Worm (Caenorhabditis elegans) whole organism, L4 larva: ENCODE data around the gene C09E10.3.

ENCODE experiments used
- D1046.2 ChIP-seq: fragments of 200-800 bp; sonication (Bioruptor generic); IDR thresholded peaks from 2 replicates; pipeline ENCODE4 v1.3.6; 2022; ENCODE audit warnings: missing genetic modification characterization, missing compliant biosample characterization
- F10B5.3 ChIP-seq: sonication (generic microtip); optimal IDR thresholded peaks from 2 replicates; lab custom pipeline; 2016; ENCODE audit warnings: mild to moderate bottlenecking, missing genetic modification characterization, missing compliant biosample characterization
- F26F4.8 ChIP-seq: fragments of 200-800 bp; sonication (Bioruptor generic); conservative IDR thresholded peaks from 2 replicates; pipeline ENCODE4 v1.3.6; 2022; ENCODE audit warnings: missing genetic modification characterization, missing compliant biosample characterization
- Y105C5A.15 ChIP-seq: fragments of 200-800 bp; sonication (Bioruptor generic); IDR thresholded peaks from 2 replicates; pipeline ENCODE4 v1.3.6; 2022; ENCODE audit warnings: missing genetic modification characterization, missing compliant biosample characterization
- ZK546.5 ChIP-seq, 2 experiments: sonication (generic microtip); optimal IDR thresholded peaks; 2 replicates each; lab custom pipeline; 2017; ENCODE audit warnings: missing biosample characterization in 2 of 2, missing genetic modification characterization in 2 of 2
- ama-1 ChIP-seq: fragments of 150-350 bp; optimal IDR thresholded peaks from 2 replicates; lab custom pipeline; 2014; ENCODE audit warnings: inconsistent platforms, mixed read lengths
- arid-1 ChIP-seq: fragments of 200-800 bp; sonication (Bioruptor generic); conservative IDR thresholded peaks from 2 replicates; pipeline ENCODE4 v1.3.6; 2022; ENCODE audit warnings: missing genetic modification reagents, missing genetic modification characterization, missing compliant biosample characterization
- ceh-28 ChIP-seq: fragments of 150-350 bp; optimal IDR thresholded peaks from 2 replicates; lab custom pipeline; 2014; ENCODE audit warnings: missing biosample characterization, missing genetic modification reagents, missing genetic modification characterization
- ceh-82 ChIP-seq: sonication (generic microtip); optimal IDR thresholded peaks from 2 replicates; lab custom pipeline; 2017; ENCODE audit warnings: missing biosample characterization, missing genetic modification characterization
- ces-1 ChIP-seq: fragments of 150-350 bp; sonication (generic microtip); optimal IDR thresholded peaks from 4 replicates; lab custom pipeline; 2014; ENCODE audit warnings: missing biosample characterization, missing genetic modification reagents, missing genetic modification characterization
- duxl-1 ChIP-seq: sonication (generic microtip); optimal IDR thresholded peaks from 2 replicates; lab custom pipeline; 2016; ENCODE audit warnings: mild to moderate bottlenecking, missing genetic modification characterization, moderate library complexity, missing compliant biosample characterization; ENCODE audit not compliant: poor library complexity
- egl-43 ChIP-seq: fragments of 200-800 bp; sonication (Bioruptor generic); IDR thresholded peaks from 2 replicates; pipeline ENCODE4 v1.3.6; 2022; ENCODE audit warnings: missing genetic modification reagents, missing genetic modification characterization, missing compliant biosample characterization
- hlh-11 ChIP-seq: fragments of 200-800 bp; sonication (Bioruptor generic); optimal IDR thresholded peaks from 2 replicates; lab custom pipeline; 2018; ENCODE audit warnings: mild to moderate bottlenecking, missing genetic modification characterization, missing compliant biosample characterization
- hlh-30 ChIP-seq: sonication (generic microtip); optimal IDR thresholded peaks from 2 replicates; lab custom pipeline; 2017; ENCODE audit warnings: antibody characterized with exemption, mild to moderate bottlenecking, missing genetic modification characterization, missing compliant biosample characterization; ENCODE audit not compliant: insufficient read depth
- lin-13 ChIP-seq: fragments of 150-350 bp; optimal IDR thresholded peaks from 2 replicates; lab custom pipeline; 2014; ENCODE audit warnings: missing biosample characterization, missing genetic modification reagents, missing genetic modification characterization
- lir-3 ChIP-seq: sonication (generic microtip); optimal IDR thresholded peaks from 2 replicates; lab custom pipeline; 2016; ENCODE audit warnings: mild to moderate bottlenecking, missing genetic modification characterization, missing compliant biosample characterization
- lsy-2 ChIP-seq, 2 experiments: fragments of 150-350 bp in 1 of 2; sonication (generic microtip) in 1 of 2; optimal IDR thresholded peaks; 2 replicates each; lab custom pipeline; 2014 to 2017; ENCODE audit warnings: missing biosample characterization in 2 of 2, missing genetic modification characterization in 2 of 2
- madf-5 ChIP-seq, 2 experiments: fragments of 200-800 bp; sonication (Bioruptor generic); IDR thresholded peaks; 2 replicates each; pipeline ENCODE4 v1.3.6; 2022; ENCODE audit warnings: missing compliant biosample characterization in 2 of 2, missing genetic modification characterization in 2 of 2
- mdl-1 ChIP-seq, 2 experiments: fragments of 150-350 bp in 1 of 2; sonication (generic microtip) in 1 of 2; optimal IDR thresholded peaks; 2 replicates each; lab custom pipeline; 2014 to 2017; ENCODE audit warnings: missing biosample characterization in 2 of 2, missing genetic modification characterization in 2 of 2
- mxl-3 ChIP-seq: fragments of 200-800 bp; sonication (Bioruptor generic); optimal IDR thresholded peaks from 2 replicates; lab custom pipeline; 2018; ENCODE audit warnings: mild to moderate bottlenecking, missing genetic modification characterization, missing compliant biosample characterization
- nhr-10 ChIP-seq: fragments of 150-350 bp; optimal IDR thresholded peaks from 2 replicates; lab custom pipeline; 2014; ENCODE audit warnings: missing biosample characterization, missing genetic modification characterization
- nhr-102 ChIP-seq: sonication (generic microtip); optimal IDR thresholded peaks from 2 replicates; lab custom pipeline; 2016; ENCODE audit warnings: mild to moderate bottlenecking, missing genetic modification characterization, moderate library complexity, missing compliant biosample characterization
- nhr-42 ChIP-seq: fragments of 200-800 bp; sonication (Bioruptor generic); IDR thresholded peaks from 2 replicates; pipeline ENCODE4 v1.3.6; 2022; ENCODE audit warnings: missing genetic modification characterization, missing compliant biosample characterization
- nhr-76 ChIP-seq: fragments of 150-350 bp; optimal IDR thresholded peaks from 2 replicates; lab custom pipeline; 2014; ENCODE audit warnings: missing biosample characterization, missing genetic modification characterization
- pha-4 ChIP-seq, 2 experiments: fragments of 150-350 bp in 1 of 2; fragments of 200-800 bp in 1 of 2; sonication (Bioruptor generic) in 1 of 2; IDR thresholded peaks in 1 of 2; optimal IDR thresholded peaks in 1 of 2; 2 replicates each; pipeline versions ENCODE4 v1.3.6 to Lab custom; 2014 to 2022; ENCODE audit warnings: missing genetic modification characterization in 2 of 2, missing genetic modification reagents in 2 of 2, missing biosample characterization in 1 of 2, missing compliant biosample characterization in 1 of 2
- pqm-1 ChIP-seq: sonication (generic microtip); optimal IDR thresholded peaks from 2 replicates; lab custom pipeline; 2017; ENCODE audit warnings: missing biosample characterization, missing genetic modification characterization
- rbr-2 ChIP-seq: sonication (generic microtip); optimal IDR thresholded peaks from 2 replicates; lab custom pipeline; 2016; ENCODE audit warnings: missing genotype, missing genetic modification characterization, missing compliant biosample characterization
- saeg-2 ChIP-seq: fragments of 200-800 bp; sonication (Bioruptor generic); IDR thresholded peaks from 2 replicates; pipeline ENCODE4 v1.3.6; 2022; ENCODE audit warnings: missing genetic modification reagents, missing genetic modification characterization, missing compliant biosample characterization
- sdz-12 ChIP-seq: fragments of 200-800 bp; sonication (Bioruptor generic); optimal IDR thresholded peaks from 2 replicates; lab custom pipeline; 2018; ENCODE audit warnings: mild to moderate bottlenecking, missing genetic modification characterization, missing compliant biosample characterization
- snpc-1.2 ChIP-seq: fragments of 200-800 bp; sonication (Bioruptor generic); IDR thresholded peaks from 2 replicates; pipeline ENCODE4 v1.3.6; 2022; ENCODE audit warnings: missing genetic modification reagents, missing genetic modification characterization, missing compliant biosample characterization
- spr-1 ChIP-seq: sonication (generic microtip); optimal IDR thresholded peaks from 2 replicates; lab custom pipeline; 2016; ENCODE audit warnings: mild to moderate bottlenecking, missing genetic modification characterization, missing compliant biosample characterization
- spr-3 ChIP-seq: fragments of 200-800 bp; sonication (Bioruptor generic); optimal IDR thresholded peaks from 2 replicates; lab custom pipeline; 2018; ENCODE audit warnings: mild to moderate bottlenecking, missing genetic modification characterization, missing compliant biosample characterization
- unc-130 ChIP-seq: sonication (generic microtip); optimal IDR thresholded peaks from 2 replicates; lab custom pipeline; 2016; ENCODE audit warnings: missing genetic modification reagents, missing genetic modification characterization, missing compliant biosample characterization
- unc-39 ChIP-seq: sonication (generic microtip); optimal IDR thresholded peaks from 2 replicates; lab custom pipeline; 2017; ENCODE audit warnings: missing biosample characterization, missing genetic modification characterization
- unc-62 ChIP-seq, 3 experiments: fragments of 150-350 bp in 1 of 3; sonication (generic microtip); optimal IDR thresholded peaks in 2 of 3; peaks in 1 of 3; 1 replicate in 1 of 3; 2 replicates in 2 of 3; lab custom pipeline; 2014 to 2017; ENCODE audit warnings: missing biosample characterization in 3 of 3, missing genetic modification characterization in 3 of 3, missing genetic modification reagents in 3 of 3, missing genotype in 1 of 3
- vab-7 ChIP-seq: fragments of 200-800 bp; sonication (Bioruptor generic); IDR thresholded peaks from 2 replicates; pipeline ENCODE4 v1.3.6; 2022; ENCODE audit warnings: missing genetic modification reagents, missing genetic modification characterization, missing compliant biosample characterization
- zag-1 ChIP-seq: fragments of 150-350 bp; optimal IDR thresholded peaks from 2 replicates; lab custom pipeline; 2014; ENCODE audit warnings: missing biosample characterization, missing genetic modification characterization
- ztf-11 ChIP-seq: fragments of 150-350 bp; optimal IDR thresholded peaks from 2 replicates; lab custom pipeline; 2014; ENCODE audit warnings: missing biosample characterization, missing genetic modification characterization
- ztf-7 ChIP-seq: fragments of 150-350 bp; optimal IDR thresholded peaks from 2 replicates; lab custom pipeline; 2014; ENCODE audit warnings: missing biosample characterization, missing genetic modification characterization

Gene C09E10.3

DNA sequence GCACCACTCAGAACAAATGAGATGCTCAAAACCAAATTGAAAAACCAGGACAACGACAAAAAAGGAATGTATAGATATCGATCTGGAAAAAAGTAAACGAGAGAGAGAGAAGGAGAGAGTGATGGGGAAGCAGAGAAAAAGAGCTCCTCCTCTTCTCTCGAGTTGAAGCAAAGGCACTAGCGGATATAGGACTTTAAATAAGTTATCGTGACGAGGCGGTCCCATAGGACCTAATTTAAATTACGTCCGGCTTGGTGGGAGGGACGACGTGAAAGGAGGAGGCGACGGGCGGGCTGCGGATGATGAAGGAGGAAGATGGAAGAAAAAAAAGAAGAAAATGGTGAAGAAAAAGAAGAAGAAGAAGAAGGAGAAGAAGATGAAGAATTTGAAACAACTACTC lies 27.4 kb upstream of the C09E10.3 start (continued):
- TF ChIP-seq saeg-2, result no peak
- no peak for TF ChIP-seq ama-1 (lab: Kevin White, UChicago)
- TF ChIP-seq D1046.2 (GFP tag; lab: Robert Waterston, UW), result no peak
- TF ChIP-seq hlh-30, result peak; percentile 19
- no peak for TF ChIP-seq madf-5 (GFP tag; IDR thresholded peaks at IDR 0.05; lab: Robert Waterston, UW)
- no peak for TF ChIP-seq unc-62 (GFP tag; optimal IDR thresholded peaks at IDR 0.05 in 1 of 2; lab: Kevin White, UChicago)
- TF ChIP-seq unc-62 (tag; optimal IDR thresholded peaks at IDR 0.05; lab: Kevin White, UChicago), result no peak
- no peak for TF ChIP-seq sdz-12
- TF ChIP-seq spr-3 (GFP tag; lab: Kevin White, UChicago), result no peak
- no peak for TF ChIP-seq ztf-7
- no peak for TF ChIP-seq lir-3 (tag; lab: Kevin White, UChicago)
- peak; percentile 61 for TF ChIP-seq ces-1 (GFP tag; lab: Kevin White, UChicago)
- TF ChIP-seq pqm-1 (tag; lab: Kevin White, UChicago), result no peak
- no peak for TF ChIP-seq pha-4 (GFP tag; IDR thresholded peaks at IDR 0.05; lab: Robert Waterston, UW)
- no peak for TF ChIP-seq pha-4 (tag; optimal IDR thresholded peaks at IDR 0.05; lab: Kevin White, UChicago)
- TF ChIP-seq nhr-42 (GFP tag; lab: Robert Waterston, UW), result no peak
- no peak for TF ChIP-seq egl-43 (GFP tag; lab: Robert Waterston, UW)
- TF ChIP-seq zag-1 (tag; lab: Kevin White, UChicago), result no peak
- no peak for TF ChIP-seq unc-130
- TF ChIP-seq F10B5.3 (tag; lab: Kevin White, UChicago), result no peak
- no peak for TF ChIP-seq nhr-10 (tag; lab: Kevin White, UChicago)
- TF ChIP-seq ceh-28 (tag; lab: Kevin White, UChicago), result no peak
- no peak for TF ChIP-seq mxl-3 (GFP tag; lab: Kevin White, UChicago)
- no peak for TF ChIP-seq snpc-1.2 (GFP tag; lab: Robert Waterston, UW)
- peak; percentile 51 for TF ChIP-seq rbr-2 (tag; lab: Kevin White, UChicago)
- no peak for TF ChIP-seq ceh-82 (tag; lab: Kevin White, UChicago)
- no peak for TF ChIP-seq unc-39
- no peak for TF ChIP-seq Y105C5A.15 (GFP tag; lab: Robert Waterston, UW)
- TF ChIP-seq hlh-11 (tag; lab: Kevin White, UChicago), result peak; percentile 2
- peak in 1 of 2 experiments; percentile 6 for TF ChIP-seq lsy-2 (tag; optimal IDR thresholded peaks at IDR 0.05; lab: Kevin White, UChicago)
- TF ChIP-seq ztf-11 (tag; lab: Kevin White, UChicago), result no peak
- TF ChIP-seq nhr-102 (tag; lab: Kevin White, UChicago), result no peak
- TF ChIP-seq nhr-76 (tag; lab: Kevin White, UChicago), result no peak
- no peak for TF ChIP-seq lin-13
- no peak for TF ChIP-seq ZK546.5 (tag; optimal IDR thresholded peaks at IDR 0.05; lab: Kevin White, UChicago)

DNA sequence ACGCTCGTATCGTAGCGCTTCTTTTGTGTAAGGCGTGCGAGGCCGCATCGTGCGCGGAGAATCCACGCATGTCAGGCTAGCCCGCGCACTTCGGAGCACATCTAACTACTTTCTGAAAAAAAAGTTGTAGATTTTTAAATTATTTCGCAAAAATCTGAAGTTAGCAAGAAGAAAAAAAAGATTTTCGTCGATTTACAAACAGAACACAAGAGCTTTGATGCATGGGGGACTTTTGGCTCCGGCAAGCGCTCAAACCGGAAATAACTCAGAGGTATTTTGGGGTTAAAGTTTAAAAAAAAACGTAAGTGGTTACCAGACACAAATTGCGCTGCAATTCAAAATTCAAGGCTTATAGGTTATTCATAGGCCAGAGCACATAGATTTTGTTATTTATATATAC lies 26.3 kb upstream of the C09E10.3 start, which contains the start of the genes F55A4.13 and nlf-1:
Gene F55A4.13, minus strand, starts transcription at position 101 of the 400 bp plus-strand sequence.
Gene nlf-1, minus strand, starts transcription at position 112 of the 400 bp plus-strand sequence.
- no peak for TF ChIP-seq nhr-102 (tag; lab: Kevin White, UChicago)
- TF ChIP-seq spr-1 (tag; lab: Kevin White, UChicago), result no peak
- TF ChIP-seq F26F4.8 (GFP tag; lab: Robert Waterston, UW), result no peak
- no peak for TF ChIP-seq duxl-1 (tag; lab: Kevin White, UChicago)
- TF ChIP-seq mdl-1 (tag; optimal IDR thresholded peaks at IDR 0.05; lab: Kevin White, UChicago), result no peak
- no peak for TF ChIP-seq arid-1 (GFP tag; lab: Robert Waterston, UW)
- no peak for TF ChIP-seq vab-7 (GFP tag; lab: Robert Waterston, UW)
